Worm (Caenorhabditis elegans) whole organism, L1 larva: ENCODE data around the gene K04C2.7.

Source experiments
- aly-2 ChIP-seq: fragments of 150-350 bp; optimal IDR thresholded peaks from 2 replicates; lab custom pipeline; 2014; ENCODE audit warnings: missing biosample characterization, missing genetic modification characterization
- nhr-19 ChIP-seq: fragments of 200-800 bp; sonication (Bioruptor generic); conservative IDR thresholded peaks from 2 replicates; pipeline ENCODE4 v1.3.6; 2022; ENCODE audit warnings: missing genetic modification characterization, missing compliant biosample characterization
- ztf-11 ChIP-seq, 2 experiments: sonication (generic microtip); optimal IDR thresholded peaks; 2 replicates each; lab custom pipeline; 2016 to 2017; ENCODE audit warnings: missing genetic modification characterization in 2 of 2, missing biosample characterization in 1 of 2, missing compliant biosample characterization in 1 of 2

- TF ChIP-seq ztf-11 (tag; optimal IDR thresholded peaks at IDR 0.05; lab: Kevin White, UChicago) (no peak), nhr-19 (no peak), aly-2 (tag; lab: Kevin White, UChicago) (no peak)
Observed at ce11 chrIII:6895677-6896076, 14.8 kb downstream of the K04C2.7 start.
